Worm (Caenorhabditis elegans): ENCODE results near the gene amt-2.

amt-2 gene

DNA sequence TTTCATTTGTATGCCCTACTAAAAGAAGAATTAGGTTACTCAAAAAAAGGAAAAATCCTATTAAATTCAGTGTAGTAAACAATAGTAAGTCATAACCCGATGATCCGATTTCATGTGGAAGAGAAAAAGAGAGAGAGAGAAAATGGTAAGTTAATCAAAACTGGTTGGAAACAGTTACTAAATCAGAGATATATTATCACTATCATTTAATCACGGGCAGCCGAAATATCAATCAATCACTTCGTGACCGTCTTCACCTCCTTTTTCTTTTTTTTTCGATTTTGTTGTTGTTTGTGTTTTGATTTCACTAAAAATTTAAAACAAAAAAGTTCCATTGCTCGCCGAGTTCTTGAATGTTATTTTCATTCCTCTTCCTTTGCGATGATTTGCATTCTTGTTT, 44.6 kb upstream of the amt-2 start (continued):
- TF ChIP-seq snu-23 (GFP tag; optimal IDR thresholded peaks at IDR 0.05) (peak; percentile 42), mab-9 (GFP tag; IDR thresholded peaks at IDR 0.05) (no peak), elt-3 (tag; optimal IDR thresholded peaks at IDR 0.05) (peak in 2 of 6 experiments; percentile 27 to 72), blmp-1 (tag; optimal IDR thresholded peaks at IDR 0.05) (peak; percentile 77)

DNA sequence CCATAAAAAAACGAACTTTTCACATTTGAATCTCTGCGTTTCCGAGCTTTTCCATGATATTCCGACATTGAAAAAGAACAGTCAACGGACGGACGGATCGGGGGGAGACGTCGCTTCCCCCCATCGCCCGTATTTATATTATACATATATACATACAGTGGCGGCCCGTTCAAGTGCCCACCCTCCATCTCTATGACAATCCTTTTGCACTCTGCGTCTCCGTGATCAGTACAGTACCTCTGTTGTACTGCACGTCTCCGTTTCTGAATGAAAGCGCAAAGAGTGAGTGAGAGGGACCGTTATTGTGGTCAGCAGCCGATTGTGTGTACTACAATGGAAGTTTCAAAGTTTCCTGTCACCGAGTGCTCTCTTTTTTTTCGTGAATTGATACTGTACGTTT, 43.1 kb upstream of the amt-2 start:
- TF ChIP-seq mep-1 (tag; optimal IDR thresholded peaks at IDR 0.05) = no peak
- TF ChIP-seq blmp-1 (tag; optimal IDR thresholded peaks at IDR 0.05) = peak; percentile 60

DNA sequence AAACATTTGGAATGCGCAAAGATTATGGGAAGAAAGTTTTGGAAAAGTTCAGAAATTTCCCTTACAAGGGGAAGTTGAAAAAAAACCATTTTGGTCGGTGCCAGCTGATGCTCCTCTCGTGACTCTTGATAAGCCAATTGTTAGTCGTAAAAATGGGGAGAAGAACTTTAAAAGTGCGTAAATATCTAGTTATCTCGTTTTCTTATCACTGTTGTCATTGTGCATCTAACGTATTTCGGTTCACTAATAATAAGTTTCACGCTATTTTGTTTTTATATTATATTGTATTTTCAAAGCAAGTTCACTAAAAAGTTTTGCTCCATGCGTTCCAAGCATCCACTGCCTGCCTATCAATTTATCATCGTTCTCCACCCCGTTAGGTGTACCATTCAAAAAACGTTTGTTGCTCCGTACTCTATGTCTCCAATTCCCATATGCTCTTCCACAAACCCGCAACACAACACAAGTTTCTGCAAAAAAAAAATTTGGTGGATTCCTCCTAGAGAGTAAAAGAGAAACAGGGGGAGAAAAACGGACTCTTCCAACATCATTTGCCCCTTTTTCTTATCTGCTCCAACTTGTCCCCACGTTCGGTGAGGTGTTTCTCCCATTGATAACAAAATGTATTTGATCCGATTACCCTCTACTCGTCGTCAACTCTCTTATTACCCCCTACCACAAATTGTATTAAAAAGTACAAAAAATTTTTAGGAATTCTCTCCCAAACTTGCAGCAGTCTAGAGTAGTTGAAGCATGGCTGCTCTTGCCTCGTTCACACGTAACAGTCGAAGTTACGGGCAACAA, 33.6 kb upstream of the amt-2 start, which contains the start of gene mbk-2:
Gene mbk-2, plus strand, starts transcription at position 754 of the 804 bp plus-strand sequence.
- no peak for TF ChIP-seq efl-1 (optimal IDR thresholded peaks at IDR 0.05)
- TF ChIP-seq efl-1 (GFP tag; optimal IDR thresholded peaks at IDR 0.05 in 1 of 2) = peak in 1 of 2 experiments; percentile 86
- no peak for TF ChIP-seq C16A3.4 (tag; optimal IDR thresholded peaks at IDR 0.05)
- no peak for TF ChIP-seq lsy-2 (tag; optimal IDR thresholded peaks at IDR 0.05)
- TF ChIP-seq lin-14 (GFP tag; optimal IDR thresholded peaks at IDR 0.05) = peak; percentile 13
- peak; percentile 89 for TF ChIP-seq elt-2 (tag; optimal IDR thresholded peaks at IDR 0.05)

DNA sequence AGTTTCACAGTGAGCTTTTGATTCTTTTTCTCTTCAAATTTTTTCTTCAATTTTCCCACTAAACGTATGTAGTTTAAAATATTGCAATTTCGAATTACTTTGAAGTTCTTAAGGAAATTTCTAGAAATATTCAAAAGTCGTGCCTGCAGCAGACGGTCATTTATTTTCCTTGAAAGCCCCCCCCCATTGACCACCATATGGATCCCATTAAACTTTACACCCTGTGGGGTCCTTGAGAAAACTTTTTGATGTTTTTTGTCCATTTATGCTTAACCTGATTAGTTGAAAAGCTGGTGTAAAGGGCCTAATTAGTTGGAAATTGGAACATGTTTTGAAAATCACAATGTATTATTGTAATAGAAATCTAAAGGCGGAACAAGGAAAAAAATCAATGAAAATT, 32.7 kb upstream of the amt-2 start:
- TF ChIP-seq hlh-4 (tag; optimal IDR thresholded peaks at IDR 0.05) (no peak), alr-1 (tag; optimal IDR thresholded peaks at IDR 0.05; ENCODE audit: borderline replicate concordance) (no peak), fkh-4 (tag; optimal IDR thresholded peaks at IDR 0.05; ENCODE audit: borderline replicate concordance) (peak; percentile 65), unc-130 (tag; optimal IDR thresholded peaks at IDR 0.05) (no peak), mef-2 (tag; optimal IDR thresholded peaks at IDR 0.05) (no peak), nhr-85 (tag) (peak; percentile 22), efl-3 (GFP tag; optimal IDR thresholded peaks at IDR 0.05) (no peak), nhr-77 (tag; optimal IDR thresholded peaks at IDR 0.05) (no peak), mep-1 (tag; optimal IDR thresholded peaks at IDR 0.05) (no peak), ztf-11 (tag; optimal IDR thresholded peaks at IDR 0.05) (no peak), efl-1 (optimal IDR thresholded peaks at IDR 0.05) (no peak), efl-1 (GFP tag; optimal IDR thresholded peaks at IDR 0.05 in 1 of 2) (no peak), nhr-12 (tag; optimal IDR thresholded peaks at IDR 0.05) (no peak), aha-1 (tag; optimal IDR thresholded peaks at IDR 0.05) (no peak), dsc-1 (tag; optimal IDR thresholded peaks at IDR 0.05) (peak; percentile 81)

DNA sequence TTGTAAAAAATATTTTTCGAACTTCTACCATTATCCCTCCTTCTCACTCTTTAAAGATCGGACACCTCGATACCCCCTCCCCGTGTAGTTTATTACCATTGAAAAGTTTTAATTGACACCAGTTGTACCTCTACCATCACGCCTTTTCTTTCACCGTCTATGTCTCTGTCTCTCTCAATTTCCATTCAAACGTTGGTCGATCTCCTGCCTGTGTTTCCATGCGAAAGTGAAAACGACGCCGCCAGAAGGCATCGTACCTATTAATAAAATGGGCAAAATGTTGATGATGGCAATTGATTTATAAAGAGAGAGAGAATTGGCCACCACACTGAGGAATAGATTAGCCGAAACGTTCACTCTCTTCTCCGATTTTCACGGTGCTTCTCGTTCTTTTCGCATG, 29.0 kb upstream of the amt-2 start:
- TF ChIP-seq pax-3 (tag; optimal IDR thresholded peaks at IDR 0.05) (no peak), blmp-1 (tag; optimal IDR thresholded peaks at IDR 0.05) (peak; percentile 99), rnt-1 (tag; optimal IDR thresholded peaks at IDR 0.05) (peak; percentile 17), pqm-1 (tag; optimal IDR thresholded peaks at IDR 0.05) (no peak), unc-98 (GFP tag; IDR thresholded peaks at IDR 0.05) (no peak), unc-62 (GFP tag; optimal IDR thresholded peaks at IDR 0.05) (no peak), mab-9 (GFP tag; IDR thresholded peaks at IDR 0.05) (no peak), ceh-8 (GFP tag; optimal IDR thresholded peaks at IDR 0.05) (no peak), nhr-85 (tag) (peak; percentile 75), mep-1 (tag; optimal IDR thresholded peaks at IDR 0.05) (peak; percentile 22), nhr-11 (tag; optimal IDR thresholded peaks at IDR 0.05) (no peak), grh-1 (GFP tag; IDR thresholded peaks at IDR 0.05) (no peak), lin-14 (GFP tag; optimal IDR thresholded peaks at IDR 0.05) (peak; percentile 67), irx-1 (tag; optimal IDR thresholded peaks at IDR 0.05) (no peak), nhr-84 (tag; optimal IDR thresholded peaks at IDR 0.05) (no peak), nhr-71 (tag; optimal IDR thresholded peaks at IDR 0.05) (peak; percentile 5), nhr-19 (GFP tag; conservative IDR thresholded peaks at IDR 0.05) (no peak), fkh-10 (GFP tag; optimal IDR thresholded peaks at IDR 0.05) (no peak), nhr-76 (tag; optimal IDR thresholded peaks at IDR 0.05) (no peak), nhr-20 (tag; optimal IDR thresholded peaks at IDR 0.05) (peak; percentile 17), lin-35 (GFP tag; optimal IDR thresholded peaks at IDR 0.05) (peak in 1 of 2 experiments; percentile 14), dpl-1 (GFP tag; optimal IDR thresholded peaks at IDR 0.05) (no peak), unc-30 (tag; optimal IDR thresholded peaks at IDR 0.05) (no peak), mdl-1 (tag; optimal IDR thresholded peaks at IDR 0.05) (peak in 1 of 2 experiments; percentile 17), elt-3 (tag; optimal IDR thresholded peaks at IDR 0.05) (peak in 1 of 6 experiments; percentile 65), lsy-2 (tag; optimal IDR thresholded peaks at IDR 0.05) (peak in 1 of 2 experiments; percentile 10), tbx-2 (tag; optimal IDR thresholded peaks at IDR 0.05) (no peak)

Data from whole organism, L1 larva.